Worm (Caenorhabditis elegans) whole organism, early embryonic: ENCODE results near the gene srv-30.

Source experiments
- B0310.2 ChIP-seq: sonication (generic microtip); optimal IDR thresholded peaks from 2 replicates; lab custom pipeline; 2016; ENCODE audit warnings: mild to moderate bottlenecking, missing genetic modification characterization, missing compliant biosample characterization
- F13C5.2 ChIP-seq: sonication (generic microtip); optimal IDR thresholded peaks from 2 replicates; lab custom pipeline; 2017; ENCODE audit warnings: mild to moderate bottlenecking, missing genetic modification characterization, inconsistent platforms, missing compliant biosample characterization
- aly-1 ChIP-seq: sonication (generic microtip); optimal IDR thresholded peaks from 2 replicates; lab custom pipeline; 2016; ENCODE audit warnings: missing genetic modification characterization, missing compliant biosample characterization
- ama-1 ChIP-seq: fragments of 150-350 bp; optimal IDR thresholded peaks from 2 replicates; lab custom pipeline; 2014
- ceh-13 ChIP-seq: fragments of 200-800 bp; sonication (Bioruptor generic); optimal IDR thresholded peaks from 2 replicates; lab custom pipeline; 2018; ENCODE audit warnings: mild to moderate bottlenecking, missing genetic modification characterization, missing compliant biosample characterization
- ceh-36 ChIP-seq: sonication (generic microtip); optimal IDR thresholded peaks from 2 replicates; lab custom pipeline; 2016; ENCODE audit warnings: missing genetic modification characterization, inconsistent platforms, missing compliant biosample characterization
- ets-7 ChIP-seq: sonication (generic microtip); optimal IDR thresholded peaks from 2 replicates; lab custom pipeline; 2016; ENCODE audit warnings: missing genotype, missing genetic modification characterization, missing compliant biosample characterization
- flt-1 ChIP-seq: fragments of 200-800 bp; sonication (Bioruptor generic); IDR thresholded peaks from 2 replicates; pipeline ENCODE4 v1.3.6; 2022; ENCODE audit warnings: missing genetic modification characterization, missing compliant biosample characterization
- hmbx-1 ChIP-seq: sonication (generic microtip); optimal IDR thresholded peaks from 2 replicates; lab custom pipeline; 2016; ENCODE audit warnings: mild to moderate bottlenecking, missing genetic modification characterization, missing compliant biosample characterization
- hmg-4 ChIP-seq: fragments of 200-800 bp; sonication (Bioruptor generic); optimal IDR thresholded peaks from 2 replicates; lab custom pipeline; 2018; ENCODE audit warnings: mild to moderate bottlenecking, missing genetic modification characterization, missing compliant biosample characterization
- hnd-1 ChIP-seq: sonication (generic microtip); optimal IDR thresholded peaks from 2 replicates; lab custom pipeline; 2016; ENCODE audit warnings: missing genetic modification characterization, missing compliant biosample characterization
- pes-1 ChIP-seq: fragments of 200-800 bp; sonication (Bioruptor generic); IDR thresholded peaks from 2 replicates; pipeline ENCODE4 v1.3.6; 2022; ENCODE audit warnings: missing genetic modification reagents, missing genetic modification characterization, missing compliant biosample characterization
- scrt-1 ChIP-seq: fragments of 200-800 bp; sonication (Bioruptor generic); IDR thresholded peaks from 2 replicates; pipeline ENCODE4 v1.3.6; 2022; ENCODE audit warnings: missing genetic modification characterization, missing compliant biosample characterization
- sea-1 ChIP-seq: fragments of 200-800 bp; sonication (Bioruptor generic); conservative IDR thresholded peaks from 2 replicates; pipeline ENCODE4 v1.3.6; 2022; ENCODE audit warnings: missing genetic modification characterization, missing compliant biosample characterization
- tbx-11 ChIP-seq: fragments of 200-800 bp; sonication (Bioruptor generic); IDR thresholded peaks from 2 replicates; pipeline ENCODE4 v1.3.6; 2022; ENCODE audit warnings: missing genetic modification characterization, missing compliant biosample characterization
- tbx-37 ChIP-seq: fragments of 200-800 bp; sonication (Bioruptor generic); conservative IDR thresholded peaks from 2 replicates; pipeline ENCODE4 v1.3.6; 2022; ENCODE audit warnings: missing genetic modification reagents, missing genetic modification characterization, missing compliant biosample characterization
- tra-4 ChIP-seq: sonication (generic microtip); optimal IDR thresholded peaks from 2 replicates; lab custom pipeline; 2017; ENCODE audit warnings: missing genetic modification characterization, missing compliant biosample characterization

Gene srv-30

ce11 chrIV:6230560-6231073, 38.6 kb downstream of the srv-30 start, which contains the start of gene F58F9.4:
Gene F58F9.4, plus strand, starts transcription at chrIV:6231023.
- TF ChIP-seq tra-4 (tag; lab: Kevin White, UChicago): no peak
- TF ChIP-seq hmg-4 (GFP tag; lab: Kevin White, UChicago): no peak
- TF ChIP-seq aly-1 (tag; lab: Kevin White, UChicago): no peak
- TF ChIP-seq hmbx-1: no peak
- TF ChIP-seq tbx-11: no peak
- no peak for TF ChIP-seq pes-1
- no peak for TF ChIP-seq ceh-13 (GFP tag; lab: Kevin White, UChicago)
- no peak for TF ChIP-seq hnd-1 (tag; lab: Kevin White, UChicago)
- no peak for TF ChIP-seq sea-1 (GFP tag; lab: Robert Waterston, UW)
- TF ChIP-seq B0310.2 (tag; lab: Kevin White, UChicago): no peak
- TF ChIP-seq ceh-36 (tag; lab: Kevin White, UChicago): no peak
- TF ChIP-seq flt-1 (GFP tag; lab: Robert Waterston, UW): no peak
- no peak for TF ChIP-seq ets-7
- TF ChIP-seq tbx-37: no peak
- no peak for TF ChIP-seq ama-1
- TF ChIP-seq F13C5.2: no peak
- TF ChIP-seq scrt-1 (GFP tag; lab: Robert Waterston, UW): no peak

DNA sequence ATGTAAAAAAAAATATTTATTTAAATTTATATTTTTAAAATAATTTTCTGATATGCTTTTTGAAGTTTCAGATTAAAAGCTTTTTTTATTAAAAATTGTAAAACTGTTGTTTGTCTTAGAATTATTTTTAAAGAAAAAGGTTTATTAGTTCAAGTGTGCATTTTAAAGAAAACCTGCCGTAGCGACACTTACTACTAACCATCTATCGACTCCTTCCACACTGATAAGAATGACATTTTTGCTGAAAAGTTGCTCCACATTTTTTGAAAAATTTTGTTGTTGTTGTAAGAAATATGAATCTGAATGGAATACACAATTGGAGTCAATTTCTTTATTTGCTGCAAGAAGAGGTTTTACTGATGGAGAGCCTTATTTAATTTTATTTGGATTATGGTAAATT, 41.3 kb downstream of the srv-30 start, which contains the start of gene C49A9.1:
Gene C49A9.1 (plus strand): TSS at position 217 of the 400 bp plus-strand sequence.
- no peak for TF ChIP-seq ets-7
- no peak for TF ChIP-seq hmbx-1
- no peak for TF ChIP-seq ama-1
- TF ChIP-seq scrt-1 (GFP tag; lab: Robert Waterston, UW): no peak
- TF ChIP-seq ceh-36 (tag; lab: Kevin White, UChicago): no peak
- no peak for TF ChIP-seq sea-1 (GFP tag; lab: Robert Waterston, UW)
- no peak for TF ChIP-seq ceh-13 (GFP tag; lab: Kevin White, UChicago)
- TF ChIP-seq F13C5.2: no peak
- no peak for TF ChIP-seq hmg-4 (GFP tag; lab: Kevin White, UChicago)
- TF ChIP-seq flt-1 (GFP tag; lab: Robert Waterston, UW): no peak
- TF ChIP-seq tbx-37: no peak

ce11 chrIV:6225143-6225542, 44.1 kb downstream of the srv-30 start, which contains the start of gene C49A9.2:
Gene C49A9.2, plus strand, starts transcription at chrIV:6225443.
- TF ChIP-seq ceh-36 (tag; lab: Kevin White, UChicago): no peak
- TF ChIP-seq flt-1 (GFP tag; lab: Robert Waterston, UW): no peak
- TF ChIP-seq hmg-4 (GFP tag; lab: Kevin White, UChicago): no peak
- no peak for TF ChIP-seq tbx-37
- TF ChIP-seq F13C5.2: no peak
- no peak for TF ChIP-seq ama-1
- TF ChIP-seq pes-1: no peak
- TF ChIP-seq hmbx-1: no peak
- no peak for TF ChIP-seq sea-1 (GFP tag; lab: Robert Waterston, UW)
- no peak for TF ChIP-seq scrt-1 (GFP tag; lab: Robert Waterston, UW)
- TF ChIP-seq ets-7: no peak
- no peak for TF ChIP-seq hnd-1 (tag; lab: Kevin White, UChicago)
- TF ChIP-seq tra-4 (tag; lab: Kevin White, UChicago): no peak
- no peak for TF ChIP-seq ceh-13 (GFP tag; lab: Kevin White, UChicago)
- TF ChIP-seq B0310.2 (tag; lab: Kevin White, UChicago): no peak
- TF ChIP-seq aly-1 (tag; lab: Kevin White, UChicago): no peak
- no peak for TF ChIP-seq tbx-11

DNA sequence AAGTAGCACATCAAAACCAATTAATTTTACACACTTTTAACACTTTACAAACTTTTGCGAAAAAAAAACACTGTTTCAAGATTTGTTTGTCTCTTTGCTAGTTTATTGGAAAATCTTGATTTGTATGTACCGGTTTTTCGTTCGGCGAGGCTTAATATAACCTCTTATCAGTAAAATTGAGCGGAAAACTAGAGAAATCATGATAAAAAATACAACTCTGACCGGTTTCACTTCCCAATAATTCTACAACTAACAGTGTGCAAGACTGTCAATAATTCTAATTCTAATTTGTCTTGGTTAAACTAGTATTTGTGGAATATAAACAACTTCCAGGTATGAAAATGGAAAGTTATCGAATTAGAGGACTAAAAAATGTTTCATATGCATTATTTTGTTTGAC, 47.4 kb downstream of the srv-30 start, which contains the start of gene C49A9.3:
Gene C49A9.3 (plus strand): TSS at position 212 of the 400 bp plus-strand sequence.
- TF ChIP-seq ceh-13 (GFP tag; lab: Kevin White, UChicago) (no peak), sea-1 (GFP tag; lab: Robert Waterston, UW) (no peak), tbx-37 (no peak), ceh-36 (tag; lab: Kevin White, UChicago) (no peak), tra-4 (tag; lab: Kevin White, UChicago) (no peak), pes-1 (no peak), flt-1 (GFP tag; lab: Robert Waterston, UW) (no peak), tbx-11 (no peak), hmbx-1 (no peak), ama-1 (no peak), hmg-4 (GFP tag; lab: Kevin White, UChicago) (no peak)

DNA sequence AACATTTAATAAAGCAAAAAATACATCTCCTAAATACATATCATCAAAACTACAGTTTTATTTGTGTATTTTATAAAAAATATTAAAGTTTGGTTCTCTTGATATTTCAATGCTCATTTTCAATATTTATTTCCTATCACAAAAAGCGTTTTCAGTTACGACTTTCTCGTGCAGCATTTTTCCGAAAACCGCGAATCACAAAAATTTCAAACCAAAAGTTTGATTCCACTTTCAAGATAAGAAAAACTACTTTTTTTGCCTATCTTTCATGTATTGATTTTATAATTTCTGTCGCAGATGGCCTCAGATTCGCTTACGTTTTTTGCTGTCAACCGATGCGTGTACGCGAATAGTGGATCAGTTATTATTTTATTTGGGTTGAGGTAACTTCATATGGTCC, 49.8 kb downstream of the srv-30 start, which contains the start of gene C49A9.4:
Gene C49A9.4 (plus strand): TSS at position 265 of the 400 bp plus-strand sequence.
- TF ChIP-seq ceh-36 (tag; lab: Kevin White, UChicago): no peak
- no peak for TF ChIP-seq tbx-11
- no peak for TF ChIP-seq hmg-4 (GFP tag; lab: Kevin White, UChicago)
- TF ChIP-seq hnd-1 (tag; lab: Kevin White, UChicago): no peak
- no peak for TF ChIP-seq hmbx-1
- TF ChIP-seq sea-1 (GFP tag; lab: Robert Waterston, UW): no peak

ce11 chrIV:6217503-6217902, 51.7 kb downstream of the srv-30 start:
- no peak for TF ChIP-seq tbx-11
- TF ChIP-seq ama-1: no peak
- TF ChIP-seq tra-4 (tag; lab: Kevin White, UChicago): no peak
- no peak for TF ChIP-seq tbx-37
- no peak for TF ChIP-seq ets-7
- TF ChIP-seq scrt-1 (GFP tag; lab: Robert Waterston, UW): no peak
- no peak for TF ChIP-seq pes-1
- no peak for TF ChIP-seq hnd-1 (tag; lab: Kevin White, UChicago)
- TF ChIP-seq flt-1 (GFP tag; lab: Robert Waterston, UW): no peak
- no peak for TF ChIP-seq hmg-4 (GFP tag; lab: Kevin White, UChicago)
- no peak for TF ChIP-seq sea-1 (GFP tag; lab: Robert Waterston, UW)
- no peak for TF ChIP-seq ceh-13 (GFP tag; lab: Kevin White, UChicago)
- TF ChIP-seq aly-1 (tag; lab: Kevin White, UChicago): no peak
- no peak for TF ChIP-seq B0310.2 (tag; lab: Kevin White, UChicago)
- no peak for TF ChIP-seq F13C5.2
- no peak for TF ChIP-seq hmbx-1
- TF ChIP-seq ceh-36 (tag; lab: Kevin White, UChicago): no peak
